Worm (Caenorhabditis elegans) whole organism, midembryonic: ENCODE data around the gene irld-21.

Experiments used
- T22C8.4 ChIP-seq: fragments of 200-800 bp; sonication (Bioruptor generic); IDR thresholded peaks from 2 replicates; pipeline ENCODE4 v1.3.6; 2022; ENCODE audit warnings: missing genetic modification characterization, missing compliant biosample characterization
- cog-1 ChIP-seq: sonication (generic microtip); optimal IDR thresholded peaks from 2 replicates; lab custom pipeline; 2016; ENCODE audit warnings: missing genetic modification characterization, missing compliant biosample characterization
- flt-1 ChIP-seq: fragments of 200-800 bp; sonication (Bioruptor generic); IDR thresholded peaks from 2 replicates; pipeline ENCODE4 v1.3.6; 2022; ENCODE audit warnings: missing genetic modification characterization, missing compliant biosample characterization
- klf-2 ChIP-seq: fragments of 200-800 bp; sonication (Bioruptor generic); conservative IDR thresholded peaks from 2 replicates; pipeline ENCODE4 v1.3.6; 2022; ENCODE audit warnings: missing genetic modification reagents, missing genetic modification characterization, missing compliant biosample characterization
- med-1 ChIP-seq: sonication (generic microtip); optimal IDR thresholded peaks from 2 replicates; lab custom pipeline; 2017; ENCODE audit warnings: missing genetic modification characterization, mild to moderate bottlenecking, missing compliant biosample characterization, antibody characterized with exemption, missing genetic modification reagents; ENCODE audit not compliant: insufficient read depth
- ref-1 ChIP-seq: fragments of 200-800 bp; sonication (Bioruptor generic); conservative IDR thresholded peaks from 2 replicates; pipeline ENCODE4 v1.3.6; 2022; ENCODE audit warnings: missing genetic modification reagents, missing genetic modification characterization, missing compliant biosample characterization
- tab-1 ChIP-seq: fragments of 200-800 bp; sonication (Bioruptor generic); IDR thresholded peaks from 2 replicates; pipeline ENCODE4 v1.3.6; 2022; ENCODE audit warnings: missing genetic modification characterization, missing compliant biosample characterization
- ztf-23 ChIP-seq: fragments of 200-800 bp; sonication (Bioruptor generic); IDR thresholded peaks from 2 replicates; pipeline ENCODE4 v1.3.6; 2022; ENCODE audit warnings: missing genetic modification reagents, missing genetic modification characterization, missing compliant biosample characterization
- ztf-29 ChIP-seq: fragments of 200-800 bp; sonication (Bioruptor generic); IDR thresholded peaks from 2 replicates; pipeline ENCODE4 v1.3.6; 2022; ENCODE audit warnings: missing genetic modification reagents, missing genetic modification characterization, missing compliant biosample characterization

The irld-21 gene

ce11 chrIV:10148938-10149337 lies 26.8 kb upstream of the irld-21 start, which contains the start of gene pigs-1:
TSS of gene pigs-1 (minus strand) at chrIV:10149038.
- TF ChIP-seq flt-1 (GFP tag; lab: Robert Waterston, UW) (no peak), T22C8.4 (GFP tag; lab: Robert Waterston, UW) (no peak), ztf-29 (GFP tag; lab: Robert Waterston, UW) (no peak), med-1 (no peak), klf-2 (GFP tag; lab: Robert Waterston, UW) (no peak), ztf-23 (no peak), ref-1 (no peak), cog-1 (tag; lab: Kevin White, UChicago) (no peak), tab-1 (GFP tag; lab: Robert Waterston, UW) (no peak)

- TF ChIP-seq ztf-29 (GFP tag; lab: Robert Waterston, UW) = no peak
- no peak for TF ChIP-seq flt-1 (GFP tag; lab: Robert Waterston, UW)
- no peak for TF ChIP-seq med-1
- TF ChIP-seq ref-1 = no peak
- no peak for TF ChIP-seq klf-2 (GFP tag; lab: Robert Waterston, UW)
- TF ChIP-seq cog-1 (tag; lab: Kevin White, UChicago) = no peak
- no peak for TF ChIP-seq T22C8.4 (GFP tag; lab: Robert Waterston, UW)
- no peak for TF ChIP-seq tab-1 (GFP tag; lab: Robert Waterston, UW)
- no peak for TF ChIP-seq ztf-23
Measured at ce11 chrIV:10146885-10147284, 24.8 kb upstream of the irld-21 start, which contains the start of gene T14G10.8. TSS of gene T14G10.8 (minus strand) at chrIV:10146985.

ce11 chrIV:10144909-10145308 lies 22.8 kb upstream of the irld-21 start:
- TF ChIP-seq med-1 (no peak), ztf-23 (no peak), tab-1 (GFP tag; lab: Robert Waterston, UW) (no peak), klf-2 (GFP tag; lab: Robert Waterston, UW) (no peak), ref-1 (no peak), ztf-29 (GFP tag; lab: Robert Waterston, UW) (no peak), flt-1 (GFP tag; lab: Robert Waterston, UW) (no peak), T22C8.4 (GFP tag; lab: Robert Waterston, UW) (no peak), cog-1 (tag; lab: Kevin White, UChicago) (no peak)

- TF ChIP-seq klf-2 (GFP tag; lab: Robert Waterston, UW) (no peak), ztf-23 (no peak), tab-1 (GFP tag; lab: Robert Waterston, UW) (no peak), ref-1 (no peak), cog-1 (tag; lab: Kevin White, UChicago) (no peak), flt-1 (GFP tag; lab: Robert Waterston, UW) (no peak), med-1 (no peak), ztf-29 (GFP tag; lab: Robert Waterston, UW) (no peak), T22C8.4 (GFP tag; lab: Robert Waterston, UW) (no peak)
Measured at ce11 chrIV:10144487-10144886, 22.4 kb upstream of the irld-21 start.

ce11 chrIV:10143640-10144039 lies 21.5 kb upstream of the irld-21 start, which contains the start of gene msp-38:
TSS of gene msp-38 (minus strand) at chrIV:10143740.
- no peak for TF ChIP-seq flt-1 (GFP tag; lab: Robert Waterston, UW)

ce11 chrIV:10141930-10142505 lies 19.9 kb upstream of the irld-21 start, which contains the start of the genes gst-2, gst-4 and dhs-12:
TSS of gene gst-2 (minus strand) at chrIV:10142061.
TSS of gene gst-4 (plus strand) at chrIV:10142225.
TSS of gene dhs-12 (plus strand) at chrIV:10142455.
- TF ChIP-seq ref-1 = no peak
- TF ChIP-seq tab-1 (GFP tag; lab: Robert Waterston, UW) = no peak
- no peak for TF ChIP-seq ztf-29 (GFP tag; lab: Robert Waterston, UW)
- no peak for TF ChIP-seq cog-1 (tag; lab: Kevin White, UChicago)
- TF ChIP-seq klf-2 (GFP tag; lab: Robert Waterston, UW) = no peak
- TF ChIP-seq flt-1 (GFP tag; lab: Robert Waterston, UW) = no peak
- no peak for TF ChIP-seq ztf-23
- no peak for TF ChIP-seq T22C8.4 (GFP tag; lab: Robert Waterston, UW)
- no peak for TF ChIP-seq med-1

ce11 chrIV:10140143-10140542 lies 18.0 kb upstream of the irld-21 start, which contains the start of gene gst-3:
TSS of gene gst-3 (minus strand) at chrIV:10140243.
- TF ChIP-seq flt-1 (GFP tag; lab: Robert Waterston, UW) (no peak), med-1 (no peak), ref-1 (no peak), T22C8.4 (GFP tag; lab: Robert Waterston, UW) (no peak)

- no peak for TF ChIP-seq ref-1
- no peak for TF ChIP-seq ztf-23
- TF ChIP-seq med-1 = no peak
- TF ChIP-seq flt-1 (GFP tag; lab: Robert Waterston, UW) = no peak
- no peak for TF ChIP-seq klf-2 (GFP tag; lab: Robert Waterston, UW)
- no peak for TF ChIP-seq T22C8.4 (GFP tag; lab: Robert Waterston, UW)
- no peak for TF ChIP-seq tab-1 (GFP tag; lab: Robert Waterston, UW)
- TF ChIP-seq ztf-29 (GFP tag; lab: Robert Waterston, UW) = no peak
- no peak for TF ChIP-seq cog-1 (tag; lab: Kevin White, UChicago)
Measured at ce11 chrIV:10137804-10138203, 15.7 kb upstream of the irld-21 start, which contains the start of gene K08F4.12. TSS of gene K08F4.12 (plus strand) at chrIV:10138104.

ce11 chrIV:10135817-10136216 lies 13.7 kb upstream of the irld-21 start, which contains the start of gene K08F4.5:
TSS of gene K08F4.5 (minus strand) at chrIV:10135917.
- TF ChIP-seq ztf-29 (GFP tag; lab: Robert Waterston, UW) (no peak), ztf-23 (no peak), flt-1 (GFP tag; lab: Robert Waterston, UW) (no peak), T22C8.4 (GFP tag; lab: Robert Waterston, UW) (no peak), klf-2 (GFP tag; lab: Robert Waterston, UW) (no peak), cog-1 (tag; lab: Kevin White, UChicago) (no peak), med-1 (no peak), tab-1 (GFP tag; lab: Robert Waterston, UW) (no peak), ref-1 (no peak)

ce11 chrIV:10129957-10130356 lies 7.9 kb upstream of the irld-21 start, which contains the start of gene glt-3:
TSS of gene glt-3 (plus strand) at chrIV:10130257.
- TF ChIP-seq ztf-29 (GFP tag; lab: Robert Waterston, UW) (no peak), flt-1 (GFP tag; lab: Robert Waterston, UW) (no peak), med-1 (no peak), ref-1 (no peak), tab-1 (GFP tag; lab: Robert Waterston, UW) (no peak)
